Worm (Caenorhabditis elegans) whole organism, young adult: ENCODE measurements around the gene lin-22.

ENCODE experiments used
- B0019.2 ChIP-seq: fragments of 200-800 bp; sonication (Bioruptor generic); conservative IDR thresholded peaks from 2 replicates; pipeline ENCODE4 v1.3.6; 2022; ENCODE audit warnings: missing genetic modification reagents, missing genetic modification characterization, missing compliant biosample characterization
- C17E4.6 ChIP-seq: fragments of 200-800 bp; sonication (Bioruptor generic); IDR thresholded peaks from 2 replicates; pipeline ENCODE4 v1.3.6; 2022; ENCODE audit warnings: missing genetic modification reagents, missing genetic modification characterization, missing compliant biosample characterization
- D2030.7 ChIP-seq: fragments of 200-800 bp; sonication (Bioruptor generic); IDR thresholded peaks from 2 replicates; pipeline ENCODE4 v1.3.6; 2022; ENCODE audit warnings: missing genetic modification reagents, missing genetic modification characterization, missing compliant biosample characterization
- F10E7.11 ChIP-seq: sonication (generic microtip); optimal IDR thresholded peaks from 2 replicates; lab custom pipeline; 2017; ENCODE audit warnings: mild to moderate bottlenecking, missing genetic modification characterization, moderate library complexity, missing compliant biosample characterization
- F22D6.2 ChIP-seq: sonication (generic microtip); optimal IDR thresholded peaks from 2 replicates; lab custom pipeline; 2016; ENCODE audit warnings: mild to moderate bottlenecking, missing genetic modification characterization, missing compliant biosample characterization
- F23B12.7 ChIP-seq: sonication (generic microtip); optimal IDR thresholded peaks from 2 replicates; lab custom pipeline; 2017; ENCODE audit warnings: missing genetic modification characterization, mild to moderate bottlenecking, missing compliant biosample characterization, antibody characterized with exemption, moderate library complexity; ENCODE audit not compliant: insufficient read depth
- F33H1.4 ChIP-seq: fragments of 200-800 bp; sonication (Bioruptor generic); IDR thresholded peaks from 2 replicates; pipeline ENCODE4 v1.3.6; 2022; ENCODE audit warnings: missing genetic modification reagents, missing genetic modification characterization, missing compliant biosample characterization
- F49E8.2 ChIP-seq: sonication (generic microtip); optimal IDR thresholded peaks from 3 replicates; lab custom pipeline; 2017; ENCODE audit warnings: missing genetic modification characterization, mild to moderate bottlenecking, missing compliant biosample characterization, antibody characterized with exemption, moderate library complexity; ENCODE audit not compliant: insufficient read depth
- K12H6.12 ChIP-seq: fragments of 200-800 bp; sonication (Bioruptor generic); optimal IDR thresholded peaks from 2 replicates; lab custom pipeline; 2018; ENCODE audit warnings: mild to moderate bottlenecking, missing genetic modification characterization, missing compliant biosample characterization
- Y67H2A.10 ChIP-seq: fragments of 200-800 bp; sonication (Bioruptor generic); conservative IDR thresholded peaks from 2 replicates; pipeline ENCODE4 v1.3.6; 2022; ENCODE audit warnings: missing genetic modification reagents, missing genetic modification characterization, missing compliant biosample characterization
- Y79H2A.3 ChIP-seq: fragments of 200-800 bp; sonication (Bioruptor generic); conservative IDR thresholded peaks from 2 replicates; pipeline ENCODE4 v1.3.6; 2022; ENCODE audit warnings: missing genetic modification reagents, missing genetic modification characterization, missing compliant biosample characterization
- akir-1 ChIP-seq: fragments of 200-800 bp; sonication (Bioruptor generic); optimal IDR thresholded peaks from 2 replicates; lab custom pipeline; 2018; ENCODE audit warnings: mild to moderate bottlenecking, missing genetic modification characterization, moderate library complexity, missing compliant biosample characterization
- atf-7 ChIP-seq: sonication (generic microtip); optimal IDR thresholded peaks from 2 replicates; lab custom pipeline; 2017; ENCODE audit warnings: mild to moderate bottlenecking, missing genetic modification characterization, missing compliant biosample characterization
- athp-1 ChIP-seq: sonication (generic microtip); optimal IDR thresholded peaks from 2 replicates; lab custom pipeline; 2017; ENCODE audit warnings: mild to moderate bottlenecking, missing genetic modification characterization, missing compliant biosample characterization
- attf-5 ChIP-seq: fragments of 200-800 bp; sonication (Bioruptor generic); optimal IDR thresholded peaks from 2 replicates; lab custom pipeline; 2018; ENCODE audit warnings: mild to moderate bottlenecking, missing genetic modification characterization, missing compliant biosample characterization
- attf-6 ChIP-seq: fragments of 200-800 bp; sonication (Bioruptor generic); IDR thresholded peaks from 2 replicates; pipeline ENCODE4 v1.3.6; 2022; ENCODE audit warnings: missing genetic modification reagents, missing genetic modification characterization, missing compliant biosample characterization
- bed-1 ChIP-seq: fragments of 200-800 bp; sonication (Bioruptor generic); IDR thresholded peaks from 2 replicates; pipeline ENCODE4 v1.3.6; 2022; ENCODE audit warnings: missing genetic modification reagents, missing genetic modification characterization, missing compliant biosample characterization
- bed-2 ChIP-seq: fragments of 200-800 bp; sonication (Bioruptor generic); IDR thresholded peaks from 2 replicates; pipeline ENCODE4 v1.3.6; 2022; ENCODE audit warnings: missing genetic modification reagents, missing genetic modification characterization, missing compliant biosample characterization
- ccch-3 ChIP-seq: fragments of 200-800 bp; sonication (Bioruptor generic); optimal IDR thresholded peaks from 2 replicates; lab custom pipeline; 2018; ENCODE audit warnings: mild to moderate bottlenecking, missing genetic modification characterization, missing compliant biosample characterization
- ceh-27 ChIP-seq: fragments of 200-800 bp; sonication (Bioruptor generic); optimal IDR thresholded peaks from 2 replicates; lab custom pipeline; 2018; ENCODE audit warnings: mild to moderate bottlenecking, missing genetic modification characterization, moderate library complexity, missing compliant biosample characterization
- ceh-40 ChIP-seq: fragments of 200-800 bp; sonication (Bioruptor generic); IDR thresholded peaks from 2 replicates; pipeline ENCODE4 v1.3.6; 2022; ENCODE audit warnings: missing genetic modification characterization, missing compliant biosample characterization
- ceh-91 ChIP-seq: fragments of 200-800 bp; sonication (Bioruptor generic); IDR thresholded peaks from 2 replicates; pipeline ENCODE4 v1.3.6; 2022; ENCODE audit warnings: missing genetic modification reagents, missing genetic modification characterization, missing compliant biosample characterization
- chd-7 ChIP-seq: sonication (generic microtip); optimal IDR thresholded peaks from 2 replicates; lab custom pipeline; 2016; ENCODE audit warnings: mild to moderate bottlenecking, missing genetic modification characterization, moderate library complexity, missing compliant biosample characterization
- die-1 ChIP-seq: sonication (generic microtip); optimal IDR thresholded peaks from 2 replicates; lab custom pipeline; 2016; ENCODE audit warnings: missing genotype, mild to moderate bottlenecking, missing genetic modification characterization, missing compliant biosample characterization
- egl-44 ChIP-seq: fragments of 200-800 bp; sonication (Bioruptor generic); IDR thresholded peaks from 2 replicates; pipeline ENCODE4 v1.3.6; 2022; ENCODE audit warnings: missing genetic modification reagents, missing genetic modification characterization, missing compliant biosample characterization
- ekl-4 ChIP-seq: fragments of 200-800 bp; sonication (Bioruptor generic); IDR thresholded peaks from 2 replicates; pipeline ENCODE4 v1.3.6; 2022; ENCODE audit warnings: missing genetic modification reagents, missing genetic modification characterization, missing compliant biosample characterization
- hmg-1.2 ChIP-seq: fragments of 200-800 bp; sonication (Bioruptor generic); IDR thresholded peaks from 2 replicates; pipeline ENCODE4 v1.3.6; 2022; ENCODE audit warnings: missing genetic modification reagents, missing genetic modification characterization, missing compliant biosample characterization
- hrde-1 ChIP-seq: sonication (generic microtip); optimal IDR thresholded peaks from 2 replicates; lab custom pipeline; 2016; ENCODE audit warnings: missing genetic modification characterization, mild to moderate bottlenecking, missing compliant biosample characterization, moderate library complexity, missing genotype, missing genetic modification reagents, borderline replicate concordance
- hsf-1 ChIP-seq: fragments of 200-800 bp; sonication (Bioruptor generic); IDR thresholded peaks from 2 replicates; pipeline ENCODE4 v1.3.6; 2022; ENCODE audit warnings: missing genetic modification reagents, missing genetic modification characterization, missing compliant biosample characterization
- lin-26 ChIP-seq: fragments of 200-800 bp; sonication (Bioruptor generic); IDR thresholded peaks from 2 replicates; pipeline ENCODE4 v1.3.6; 2022; ENCODE audit warnings: missing genetic modification reagents, missing genetic modification characterization, missing compliant biosample characterization
- lin-54 ChIP-seq: fragments of 200-800 bp; sonication (Bioruptor generic); optimal IDR thresholded peaks from 2 replicates; lab custom pipeline; 2018; ENCODE audit warnings: mild to moderate bottlenecking, missing genetic modification characterization, missing compliant biosample characterization
- lsl-1 ChIP-seq: fragments of 200-800 bp; sonication (Bioruptor generic); optimal IDR thresholded peaks from 2 replicates; lab custom pipeline; 2018; ENCODE audit warnings: mild to moderate bottlenecking, missing genetic modification characterization, moderate library complexity, missing compliant biosample characterization
- madf-10 ChIP-seq: sonication (generic microtip); optimal IDR thresholded peaks from 2 replicates; lab custom pipeline; 2016; ENCODE audit warnings: mild to moderate bottlenecking, missing genetic modification characterization, missing compliant biosample characterization
- madf-3 ChIP-seq: fragments of 200-800 bp; sonication (Bioruptor generic); IDR thresholded peaks from 2 replicates; pipeline ENCODE4 v1.3.6; 2022; ENCODE audit warnings: missing genetic modification reagents, missing genetic modification characterization, missing compliant biosample characterization
- madf-6 ChIP-seq: fragments of 200-800 bp; sonication (Bioruptor generic); IDR thresholded peaks from 2 replicates; pipeline ENCODE4 v1.3.6; 2022; ENCODE audit warnings: missing genetic modification reagents, missing genetic modification characterization, missing compliant biosample characterization
- mcd-1 ChIP-seq: fragments of 200-800 bp; sonication (Bioruptor generic); IDR thresholded peaks from 2 replicates; pipeline ENCODE4 v1.3.6; 2022; ENCODE audit warnings: missing genetic modification reagents, missing genetic modification characterization, missing compliant biosample characterization
- mel-28 ChIP-seq: sonication (generic microtip); optimal IDR thresholded peaks from 2 replicates; lab custom pipeline; 2016; ENCODE audit warnings: borderline replicate concordance, mild to moderate bottlenecking, missing genetic modification characterization, missing compliant biosample characterization
- nfya-2 ChIP-seq: fragments of 200-800 bp; sonication (Bioruptor generic); IDR thresholded peaks from 2 replicates; pipeline ENCODE4 v1.3.6; 2022; ENCODE audit warnings: missing genetic modification reagents, missing genetic modification characterization, missing compliant biosample characterization
- nfyb-1 ChIP-seq: fragments of 200-800 bp; sonication (Bioruptor generic); IDR thresholded peaks from 2 replicates; pipeline ENCODE4 v1.3.6; 2022; ENCODE audit warnings: missing genetic modification reagents, missing genetic modification characterization, missing compliant biosample characterization
- nhr-120 ChIP-seq: fragments of 200-800 bp; sonication (Bioruptor generic); IDR thresholded peaks from 2 replicates; pipeline ENCODE4 v1.3.6; 2022; ENCODE audit warnings: missing genetic modification characterization, missing compliant biosample characterization
- sea-2 ChIP-seq: fragments of 200-800 bp; sonication (Bioruptor generic); IDR thresholded peaks from 2 replicates; pipeline ENCODE4 v1.3.6; 2022; ENCODE audit warnings: missing genetic modification characterization, missing compliant biosample characterization
- snpc-1.3 ChIP-seq: sonication (generic microtip); optimal IDR thresholded peaks from 2 replicates; lab custom pipeline; 2017; ENCODE audit warnings: missing genetic modification characterization, mild to moderate bottlenecking, missing compliant biosample characterization, antibody characterized with exemption, moderate library complexity, missing genotype, missing genetic modification reagents; ENCODE audit not compliant: insufficient read depth
- ztf-22 ChIP-seq: fragments of 200-800 bp; sonication (Bioruptor generic); optimal IDR thresholded peaks from 2 replicates; lab custom pipeline; 2018; ENCODE audit warnings: mild to moderate bottlenecking, missing genetic modification characterization, moderate library complexity, missing compliant biosample characterization
- ztf-25 ChIP-seq: fragments of 200-800 bp; sonication (Bioruptor generic); IDR thresholded peaks from 2 replicates; pipeline ENCODE4 v1.3.6; 2022; ENCODE audit warnings: missing genetic modification reagents, missing genetic modification characterization, missing compliant biosample characterization
- ztf-28 ChIP-seq: fragments of 200-800 bp; sonication (Bioruptor generic); IDR thresholded peaks from 2 replicates; pipeline ENCODE4 v1.3.6; 2022; ENCODE audit warnings: missing genetic modification reagents, missing genetic modification characterization, missing compliant biosample characterization
- ztf-3 ChIP-seq: fragments of 200-800 bp; sonication (Bioruptor generic); optimal IDR thresholded peaks from 2 replicates; lab custom pipeline; 2018; ENCODE audit warnings: mild to moderate bottlenecking, missing genetic modification characterization, missing compliant biosample characterization

The lin-22 gene

ce11 chrIV:3050054-3050990 lies 30.8 kb downstream of the lin-22 start, which contains the start of gene eel-1 (continued):
- peak; percentile 99 for TF ChIP-seq Y79H2A.3
- TF ChIP-seq chd-7 (tag; lab: Kevin White, UChicago) = peak; percentile 92
- peak; percentile 91 for TF ChIP-seq K12H6.12 (tag; lab: Kevin White, UChicago)
- peak; percentile 95 for TF ChIP-seq akir-1 (GFP tag; lab: Kevin White, UChicago)
- peak; percentile 87 for TF ChIP-seq atf-7 (tag; lab: Kevin White, UChicago)
- TF ChIP-seq bed-2 = peak; percentile 99
- TF ChIP-seq athp-1 = peak; percentile 92
- peak; percentile 99 for TF ChIP-seq ztf-28 (GFP tag; lab: Robert Waterston, UW)
- peak; percentile 75 for TF ChIP-seq die-1 (tag; lab: Kevin White, UChicago)
- TF ChIP-seq ceh-40 = peak; percentile 92
- peak; percentile 97 for TF ChIP-seq lin-54 (GFP tag; lab: Kevin White, UChicago)
- TF ChIP-seq F10E7.11 (tag; lab: Kevin White, UChicago) = peak; percentile 68
- peak; percentile 98 for TF ChIP-seq mcd-1 (GFP tag; lab: Robert Waterston, UW)
- TF ChIP-seq Y67H2A.10 (GFP tag; lab: Robert Waterston, UW) = peak; percentile 96
- 0 out of 2 replicates have a peak, but pooled peaks have one; percentile 82 for TF ChIP-seq nfya-2 (GFP tag; lab: Robert Waterston, UW)
- peak; percentile 99 for TF ChIP-seq ztf-25
- TF ChIP-seq bed-1 (GFP tag; lab: Robert Waterston, UW) = peak; percentile 94
- TF ChIP-seq ceh-91 = peak; percentile 98
- peak; percentile 88 for TF ChIP-seq attf-6
- peak; percentile 71 for TF ChIP-seq ztf-3
- peak; percentile 98 for TF ChIP-seq ekl-4
- peak; percentile 98 for TF ChIP-seq madf-3 (GFP tag; lab: Robert Waterston, UW)
- TF ChIP-seq ccch-3 = peak; percentile 88
- TF ChIP-seq sea-2 (GFP tag; lab: Robert Waterston, UW) = peak; percentile 96
- TF ChIP-seq lin-26 (GFP tag; lab: Robert Waterston, UW) = peak; percentile 91
- TF ChIP-seq hmg-1.2 (GFP tag; lab: Robert Waterston, UW) = peak; percentile 90
- peak; percentile 95 for TF ChIP-seq lsl-1 (GFP tag; lab: Kevin White, UChicago)
- TF ChIP-seq B0019.2 (GFP tag; lab: Robert Waterston, UW) = peak; percentile 96
- peak; percentile 92 for TF ChIP-seq hsf-1 (GFP tag; lab: Robert Waterston, UW)
- TF ChIP-seq mel-28 = peak; percentile 55
- TF ChIP-seq nfyb-1 (GFP tag; lab: Robert Waterston, UW) = peak; percentile 99
- peak; percentile 98 for TF ChIP-seq C17E4.6 (GFP tag; lab: Robert Waterston, UW)
- peak; percentile 59 for TF ChIP-seq snpc-1.3 (tag; lab: Kevin White, UChicago)
- peak; percentile 95 for TF ChIP-seq ceh-27 (GFP tag; lab: Kevin White, UChicago)
- TF ChIP-seq F33H1.4 (GFP tag; lab: Robert Waterston, UW) = peak; percentile 100
- peak; percentile 97 for TF ChIP-seq nhr-120 (GFP tag; lab: Robert Waterston, UW)
- TF ChIP-seq F23B12.7 (tag; lab: Kevin White, UChicago) = peak; percentile 58
- peak; percentile 83 for TF ChIP-seq F22D6.2
- TF ChIP-seq attf-5 (GFP tag; lab: Kevin White, UChicago) = peak; percentile 96
- peak; percentile 73 for TF ChIP-seq F49E8.2 (tag; lab: Kevin White, UChicago)
- TF ChIP-seq D2030.7 (GFP tag; lab: Robert Waterston, UW) = peak; percentile 99
- TF ChIP-seq ztf-22 (GFP tag; lab: Kevin White, UChicago) = peak; percentile 83
- TF ChIP-seq hrde-1 (tag; lab: Kevin White, UChicago) = peak; percentile 53
- peak; percentile 98 for TF ChIP-seq madf-6 (GFP tag; lab: Robert Waterston, UW)
- TF ChIP-seq egl-44 (GFP tag; lab: Robert Waterston, UW) = peak; percentile 98
- TF ChIP-seq madf-10 = peak; percentile 94
